Worm (Caenorhabditis elegans): Measurements from ENCODE around the gene srw-121.

The srw-121 gene

ce11 chrV:3005964-3006363 lies 14.6 kb upstream of the srw-121 start, which contains the start of gene srw-112:
TSS of gene srw-112 (minus strand) at chrV:3006064.
- TF ChIP-seq nhr-23 (tag; optimal IDR thresholded peaks at IDR 0.05), result no peak
- no peak for TF ChIP-seq nhr-67 (tag; optimal IDR thresholded peaks at IDR 0.05)
- no peak for TF ChIP-seq nhr-77 (tag; optimal IDR thresholded peaks at IDR 0.05)
- no peak for TF ChIP-seq eor-1 (tag; optimal IDR thresholded peaks at IDR 0.05)
- no peak for TF ChIP-seq lsy-12 (tag; optimal IDR thresholded peaks at IDR 0.05)
- TF ChIP-seq unc-62 (GFP tag; optimal IDR thresholded peaks at IDR 0.05), result no peak
- TF ChIP-seq ceh-9 (tag; optimal IDR thresholded peaks at IDR 0.05), result no peak
- TF ChIP-seq nhr-25 (tag; optimal IDR thresholded peaks at IDR 0.05), result no peak
- no peak for TF ChIP-seq ztf-4 (tag; optimal IDR thresholded peaks at IDR 0.05)
- TF ChIP-seq nhr-12 (tag; optimal IDR thresholded peaks at IDR 0.05), result no peak
- no peak for TF ChIP-seq snpc-4 (tag; optimal IDR thresholded peaks at IDR 0.05)
- no peak for TF ChIP-seq lin-15B (tag; optimal IDR thresholded peaks at IDR 0.05)
- no peak for TF ChIP-seq ztf-11 (tag; optimal IDR thresholded peaks at IDR 0.05)
- TF ChIP-seq jun-1 (tag; optimal IDR thresholded peaks at IDR 0.05), result no peak
- no peak for TF ChIP-seq R02D3.7 (tag; optimal IDR thresholded peaks at IDR 0.05)
- TF ChIP-seq nhr-237 (tag; optimal IDR thresholded peaks at IDR 0.05), result no peak

- TF ChIP-seq ZK546.5 (tag; optimal IDR thresholded peaks at IDR 0.05), result no peak
- TF ChIP-seq fos-1 (tag; optimal IDR thresholded peaks at IDR 0.05), result no peak
- no peak for TF ChIP-seq nfya-1 (tag; optimal IDR thresholded peaks at IDR 0.05; ENCODE audit: insufficient read depth)
- TF ChIP-seq pqm-1 (tag; optimal IDR thresholded peaks at IDR 0.05), result no peak
- no peak for TF ChIP-seq ceh-16 (tag; optimal IDR thresholded peaks at IDR 0.05)
- TF ChIP-seq nhr-43 (tag; optimal IDR thresholded peaks at IDR 0.05; ENCODE audit: poor library complexity, severe bottlenecking), result no peak
- no peak for TF ChIP-seq skn-1 (tag; optimal IDR thresholded peaks at IDR 0.05)
- TF ChIP-seq tbx-2 (tag; optimal IDR thresholded peaks at IDR 0.05), result no peak
- TF ChIP-seq ceh-82 (tag; optimal IDR thresholded peaks at IDR 0.05), result no peak
- no peak for TF ChIP-seq ztf-4 (tag; optimal IDR thresholded peaks at IDR 0.05)
These were observed 8.4 kb upstream of the srw-121 start, which contains the start of gene srw-119 for ce11 chrV:2999736-3000135. TSS of gene srw-119 (minus strand) at chrV:2999836.

- TF ChIP-seq nhr-28 (tag; optimal IDR thresholded peaks at IDR 0.05), result no peak
- no peak for TF ChIP-seq nhr-12 (tag; optimal IDR thresholded peaks at IDR 0.05)
- no peak for TF ChIP-seq lin-15B (tag; optimal IDR thresholded peaks at IDR 0.05)
- TF ChIP-seq unc-62 (GFP tag; optimal IDR thresholded peaks at IDR 0.05), result no peak
- TF ChIP-seq fos-1 (tag; optimal IDR thresholded peaks at IDR 0.05), result no peak
- TF ChIP-seq tbx-2 (tag; optimal IDR thresholded peaks at IDR 0.05), result no peak
- TF ChIP-seq ceh-82 (tag; optimal IDR thresholded peaks at IDR 0.05), result no peak
- no peak for TF ChIP-seq egl-5 (tag; optimal IDR thresholded peaks at IDR 0.05)
- TF ChIP-seq ztf-11 (tag; optimal IDR thresholded peaks at IDR 0.05), result no peak
- TF ChIP-seq elt-1 (tag; optimal IDR thresholded peaks at IDR 0.05), result no peak
- TF ChIP-seq ceh-28 (tag; optimal IDR thresholded peaks at IDR 0.05), result no peak
These were observed 4.7 kb upstream of the srw-121 start, which contains the start of gene srw-120 for ce11 chrV:2996105-2996504. TSS of gene srw-120 (minus strand) at chrV:2996205.

- TF ChIP-seq egl-5 (tag; optimal IDR thresholded peaks at IDR 0.05) (no peak), ama-1 (optimal IDR thresholded peaks at IDR 0.05) (no peak), nhr-237 (tag; optimal IDR thresholded peaks at IDR 0.05) (no peak), pha-4 (tag; optimal IDR thresholded peaks at IDR 0.05) (no peak), mml-1 (tag; optimal IDR thresholded peaks at IDR 0.05) (no peak), unc-62 (GFP tag; optimal IDR thresholded peaks at IDR 0.05) (no peak), elt-1 (tag; optimal IDR thresholded peaks at IDR 0.05) (no peak), unc-39 (tag; optimal IDR thresholded peaks at IDR 0.05) (no peak), nfya-1 (tag; optimal IDR thresholded peaks at IDR 0.05; ENCODE audit: insufficient read depth) (no peak), ztf-11 (tag; optimal IDR thresholded peaks at IDR 0.05) (no peak), lin-39 (tag; optimal IDR thresholded peaks at IDR 0.05) (no peak), ceh-28 (tag; optimal IDR thresholded peaks at IDR 0.05) (no peak), hmg-11 (tag; optimal IDR thresholded peaks at IDR 0.05) (no peak), skn-1 (tag; optimal IDR thresholded peaks at IDR 0.05) (no peak), lsy-12 (tag; optimal IDR thresholded peaks at IDR 0.05) (no peak), lin-15B (tag; optimal IDR thresholded peaks at IDR 0.05) (no peak), nhr-28 (tag; optimal IDR thresholded peaks at IDR 0.05) (no peak), R02D3.7 (tag; optimal IDR thresholded peaks at IDR 0.05) (no peak), nhr-23 (tag; optimal IDR thresholded peaks at IDR 0.05) (no peak)
These were observed 2.4 kb upstream of the srw-121 start, which contains the start of gene srw-115 for ce11 chrV:2993816-2994215. TSS of gene srw-115 (minus strand) at chrV:2993916.

ce11 chrV:2992060-2992459 lies 675 bp upstream of the srw-121 start:
- TF ChIP-seq nhr-77 (tag; optimal IDR thresholded peaks at IDR 0.05) (no peak), elt-2 (tag; optimal IDR thresholded peaks at IDR 0.05) (no peak), fos-1 (tag; optimal IDR thresholded peaks at IDR 0.05) (no peak), nhr-28 (tag; optimal IDR thresholded peaks at IDR 0.05) (no peak), ztf-4 (tag; optimal IDR thresholded peaks at IDR 0.05) (no peak), nhr-12 (tag; optimal IDR thresholded peaks at IDR 0.05) (no peak), ceh-16 (tag; optimal IDR thresholded peaks at IDR 0.05) (no peak), elt-1 (tag; optimal IDR thresholded peaks at IDR 0.05) (no peak), tbx-2 (tag; optimal IDR thresholded peaks at IDR 0.05) (no peak), ceh-28 (tag; optimal IDR thresholded peaks at IDR 0.05) (no peak), pqm-1 (tag; optimal IDR thresholded peaks at IDR 0.05) (no peak), unc-39 (tag; optimal IDR thresholded peaks at IDR 0.05) (no peak), mdl-1 (tag; optimal IDR thresholded peaks at IDR 0.05) (no peak), pha-4 (tag; optimal IDR thresholded peaks at IDR 0.05) (no peak)

Data from whole organism, L3 larva.